Worm (Caenorhabditis elegans): ENCODE data around the gene F47C12.6.

The F47C12.6 gene

ce11 chrIV:3999662-4000061 is 6.5 kb upstream of the F47C12.6 start:
- no peak for TF ChIP-seq lsy-12 (tag; optimal IDR thresholded peaks at IDR 0.05)
- TF ChIP-seq egl-27 (tag; optimal IDR thresholded peaks at IDR 0.05): no peak
- TF ChIP-seq eor-1 (tag; optimal IDR thresholded peaks at IDR 0.05): no peak
- TF ChIP-seq nhr-77 (tag; optimal IDR thresholded peaks at IDR 0.05): no peak
- TF ChIP-seq ztf-11 (tag; optimal IDR thresholded peaks at IDR 0.05): no peak
- no peak for TF ChIP-seq pqm-1 (tag; optimal IDR thresholded peaks at IDR 0.05)
- no peak for TF ChIP-seq lin-39 (tag; optimal IDR thresholded peaks at IDR 0.05)
- TF ChIP-seq nhr-67 (tag; optimal IDR thresholded peaks at IDR 0.05): no peak
- TF ChIP-seq elt-2 (tag; optimal IDR thresholded peaks at IDR 0.05): no peak
- TF ChIP-seq ZK546.5 (tag; optimal IDR thresholded peaks at IDR 0.05): no peak
- TF ChIP-seq fkh-2 (tag; optimal IDR thresholded peaks at IDR 0.05): no peak

- no peak for TF ChIP-seq hmg-11 (tag; optimal IDR thresholded peaks at IDR 0.05)
- TF ChIP-seq lsy-12 (tag; optimal IDR thresholded peaks at IDR 0.05): no peak
- TF ChIP-seq nhr-23 (tag; optimal IDR thresholded peaks at IDR 0.05): no peak
- no peak for TF ChIP-seq ceh-16 (tag; optimal IDR thresholded peaks at IDR 0.05)
- TF ChIP-seq fkh-2 (tag; optimal IDR thresholded peaks at IDR 0.05): no peak
- no peak for TF ChIP-seq elt-3 (tag; optimal IDR thresholded peaks at IDR 0.05)
- no peak for TF ChIP-seq mdl-1 (tag; optimal IDR thresholded peaks at IDR 0.05)
- no peak for TF ChIP-seq nhr-67 (tag; optimal IDR thresholded peaks at IDR 0.05)
- TF ChIP-seq skn-1 (tag; optimal IDR thresholded peaks at IDR 0.05): no peak
- TF ChIP-seq egl-5 (tag; optimal IDR thresholded peaks at IDR 0.05): no peak
- no peak for TF ChIP-seq R02D3.7 (tag; optimal IDR thresholded peaks at IDR 0.05)
- TF ChIP-seq jun-1 (tag; optimal IDR thresholded peaks at IDR 0.05): no peak
Measured at ce11 chrIV:3998517-3998916, 5.3 kb upstream of the F47C12.6 start, which contains the start of gene F47C12.8. F47C12.8 (minus strand) TSS chrIV:3998617.

- no peak for TF ChIP-seq ztf-4 (tag; optimal IDR thresholded peaks at IDR 0.05)
- TF ChIP-seq egl-5 (tag; optimal IDR thresholded peaks at IDR 0.05): no peak
- no peak for TF ChIP-seq ama-1 (optimal IDR thresholded peaks at IDR 0.05)
- TF ChIP-seq ztf-11 (tag; optimal IDR thresholded peaks at IDR 0.05): no peak
- TF ChIP-seq ZK546.5 (tag; optimal IDR thresholded peaks at IDR 0.05): no peak
- TF ChIP-seq skn-1 (tag; optimal IDR thresholded peaks at IDR 0.05): no peak
- TF ChIP-seq elt-3 (tag; optimal IDR thresholded peaks at IDR 0.05): no peak
- no peak for TF ChIP-seq sea-2 (GFP tag; optimal IDR thresholded peaks at IDR 0.05)
- no peak for TF ChIP-seq ceh-82 (tag; optimal IDR thresholded peaks at IDR 0.05)
Measured at ce11 chrIV:3995384-3995783, 2.2 kb upstream of the F47C12.6 start, which contains the start of gene F47C12.7. F47C12.7 (minus strand) TSS chrIV:3995484.

- TF ChIP-seq ZK546.5 (tag; optimal IDR thresholded peaks at IDR 0.05): no peak
- no peak for TF ChIP-seq unc-62 (GFP tag; optimal IDR thresholded peaks at IDR 0.05)
- no peak for TF ChIP-seq lsy-12 (tag; optimal IDR thresholded peaks at IDR 0.05)
- TF ChIP-seq fkh-2 (tag; optimal IDR thresholded peaks at IDR 0.05): no peak
- TF ChIP-seq ceh-16 (tag; optimal IDR thresholded peaks at IDR 0.05): no peak
- TF ChIP-seq zag-1 (tag; optimal IDR thresholded peaks at IDR 0.05): no peak
- no peak for TF ChIP-seq nhr-11 (tag; optimal IDR thresholded peaks at IDR 0.05)
- TF ChIP-seq fos-1 (tag; optimal IDR thresholded peaks at IDR 0.05): no peak
- no peak for TF ChIP-seq nhr-77 (tag; optimal IDR thresholded peaks at IDR 0.05)
- TF ChIP-seq R02D3.7 (tag; optimal IDR thresholded peaks at IDR 0.05): no peak
- no peak for TF ChIP-seq pqm-1 (tag; optimal IDR thresholded peaks at IDR 0.05)
- no peak for TF ChIP-seq snpc-4 (tag; optimal IDR thresholded peaks at IDR 0.05)
- TF ChIP-seq skn-1 (tag; optimal IDR thresholded peaks at IDR 0.05): no peak
- no peak for TF ChIP-seq fkh-10 (GFP tag; optimal IDR thresholded peaks at IDR 0.05)
- TF ChIP-seq mml-1 (tag; optimal IDR thresholded peaks at IDR 0.05): no peak
- no peak for TF ChIP-seq jun-1 (tag; optimal IDR thresholded peaks at IDR 0.05)
Measured at ce11 chrIV:3994318-3994717, 1.1 kb upstream of the F47C12.6 start, which contains the start of gene F47C12.13. F47C12.13 (minus strand) TSS chrIV:3994418.

ce11 chrIV:3988638-3989152 is 4.5 kb downstream of the F47C12.6 start, which contains the start of gene clec-78:
clec-78 (plus strand) TSS chrIV:3989102.
- TF ChIP-seq jun-1 (tag; optimal IDR thresholded peaks at IDR 0.05): peak; percentile 99
- TF ChIP-seq pha-4 (tag; optimal IDR thresholded peaks at IDR 0.05): peak; percentile 55
- TF ChIP-seq nhr-23 (tag; optimal IDR thresholded peaks at IDR 0.05): no peak
- TF ChIP-seq lin-39 (tag; optimal IDR thresholded peaks at IDR 0.05): no peak
- no peak for TF ChIP-seq nhr-25 (tag; optimal IDR thresholded peaks at IDR 0.05)
- TF ChIP-seq skn-1 (tag; optimal IDR thresholded peaks at IDR 0.05): no peak
- no peak for TF ChIP-seq ama-1 (optimal IDR thresholded peaks at IDR 0.05)
- TF ChIP-seq elt-2 (tag; optimal IDR thresholded peaks at IDR 0.05): peak; percentile 100
- TF ChIP-seq pqm-1 (tag; optimal IDR thresholded peaks at IDR 0.05): peak; percentile 98
- no peak for TF ChIP-seq ztf-11 (tag; optimal IDR thresholded peaks at IDR 0.05)
- TF ChIP-seq fos-1 (tag; optimal IDR thresholded peaks at IDR 0.05): peak; percentile 60
- TF ChIP-seq fkh-10 (GFP tag; optimal IDR thresholded peaks at IDR 0.05): no peak
